Worm (Caenorhabditis elegans): ENCODE data around the gene F22F1.3.
"Not testable (repeated sequence)": the region's sequence is repeated elsewhere in the genome, so short reads cannot be mapped to it uniquely, and the experiment has no call there.

Gene F22F1.3

ce11 chrX:8154374-8154836 lies 8.5 kb downstream of the F22F1.3 start:
- TF ChIP-seq snu-23 (GFP tag; optimal IDR thresholded peaks at IDR 0.05) (peak; percentile 47), nhr-47 (tag; optimal IDR thresholded peaks at IDR 0.05) (peak; percentile 29), lin-35 (GFP tag; optimal IDR thresholded peaks at IDR 0.05) (peak in 1 of 2 experiments; percentile 29), nhr-71 (tag; optimal IDR thresholded peaks at IDR 0.05) (peak; percentile 25), swsn-7 (tag; optimal IDR thresholded peaks at IDR 0.05) (peak; percentile 12), nhr-90 (tag; optimal IDR thresholded peaks at IDR 0.05; ENCODE audit: poor library complexity) (peak; percentile 10), mdl-1 (tag; optimal IDR thresholded peaks at IDR 0.05) (peak in 1 of 2 experiments; percentile 4), rnt-1 (tag; optimal IDR thresholded peaks at IDR 0.05) (peak; percentile 19), efl-1 (GFP tag; optimal IDR thresholded peaks at IDR 0.05 in 1 of 2) (peak in 1 of 2 experiments; percentile 54)
- not testable (repeated sequence) for TF ChIP-seq efl-1 (optimal IDR thresholded peaks at IDR 0.05)

ce11 chrX:8151409-8151808 lies 11.5 kb downstream of the F22F1.3 start:
- TF ChIP-seq sox-4 (tag; optimal IDR thresholded peaks at IDR 0.05) (peak; percentile 64), dsc-1 (tag; optimal IDR thresholded peaks at IDR 0.05) (peak; percentile 50), skn-1 (tag; optimal IDR thresholded peaks at IDR 0.05) (no peak), fkh-8 (tag; optimal IDR thresholded peaks at IDR 0.05) (peak; percentile 84), lin-35 (GFP tag; optimal IDR thresholded peaks at IDR 0.05) (no peak), nhr-12 (tag; optimal IDR thresholded peaks at IDR 0.05) (no peak), ceh-8 (GFP tag; optimal IDR thresholded peaks at IDR 0.05) (peak; percentile 16), lin-39 (tag; optimal IDR thresholded peaks at IDR 0.05) (no peak), vab-15 (tag; optimal IDR thresholded peaks at IDR 0.05) (no peak), Y116A8C.19 (tag; optimal IDR thresholded peaks at IDR 0.05; ENCODE audit: borderline replicate concordance) (no peak), nhr-47 (tag; optimal IDR thresholded peaks at IDR 0.05) (peak; percentile 39), hpl-2 (GFP tag; optimal IDR thresholded peaks at IDR 0.05) (no peak), swsn-7 (tag; optimal IDR thresholded peaks at IDR 0.05) (peak; percentile 4)

ce11 chrX:8150621-8151020 lies 12.3 kb downstream of the F22F1.3 start, which contains the start of gene F22F1.2:
TSS of gene F22F1.2 (minus strand) at chrX:8150721.
- TF ChIP-seq efl-1 (optimal IDR thresholded peaks at IDR 0.05) = no peak
- TF ChIP-seq efl-1 (GFP tag; optimal IDR thresholded peaks at IDR 0.05 in 1 of 2) = no peak
- TF ChIP-seq C04F5.9 (tag; optimal IDR thresholded peaks at IDR 0.05) = no peak
- TF ChIP-seq nhr-237 (tag; optimal IDR thresholded peaks at IDR 0.05) = no peak
- no peak for TF ChIP-seq zip-4 (GFP tag; optimal IDR thresholded peaks at IDR 0.05)
- no peak for TF ChIP-seq ztf-11 (tag; optimal IDR thresholded peaks at IDR 0.05)
- no peak for TF ChIP-seq unc-130 (tag; optimal IDR thresholded peaks at IDR 0.05)
- no peak for TF ChIP-seq hlh-4 (tag; optimal IDR thresholded peaks at IDR 0.05)
- no peak for TF ChIP-seq dpl-1 (GFP tag; optimal IDR thresholded peaks at IDR 0.05)
- TF ChIP-seq fkh-8 (tag; optimal IDR thresholded peaks at IDR 0.05) = no peak
- TF ChIP-seq mef-2 (tag; optimal IDR thresholded peaks at IDR 0.05) = no peak
- no peak for TF ChIP-seq elt-2 (tag; optimal IDR thresholded peaks at IDR 0.05)
- no peak for TF ChIP-seq nhr-76 (tag; optimal IDR thresholded peaks at IDR 0.05)

- TF ChIP-seq skn-1 (tag; optimal IDR thresholded peaks at IDR 0.05) (no peak), ets-5 (GFP tag; IDR thresholded peaks at IDR 0.05) (no peak), lin-15B (tag; optimal IDR thresholded peaks at IDR 0.05) (no peak), hlh-17 (GFP tag; optimal IDR thresholded peaks at IDR 0.05; ENCODE audit: borderline replicate concordance) (no peak), mep-1 (tag; optimal IDR thresholded peaks at IDR 0.05) (peak; percentile 8), elt-2 (tag; optimal IDR thresholded peaks at IDR 0.05) (no peak)
Observed at ce11 chrX:8148993-8149392, 13.9 kb downstream of the F22F1.3 start.

- TF ChIP-seq efl-1 (optimal IDR thresholded peaks at IDR 0.05) (no peak), efl-1 (GFP tag; optimal IDR thresholded peaks at IDR 0.05 in 1 of 2) (peak in 1 of 2 experiments; percentile 6), aha-1 (tag; optimal IDR thresholded peaks at IDR 0.05) (no peak)
Observed at ce11 chrX:8147398-8147797, 15.5 kb downstream of the F22F1.3 start, which contains the start of gene C02B8.1. TSS of gene C02B8.1 (plus strand) at chrX:8147698.

Data from whole organism, L1 larva.